Worm (Caenorhabditis elegans) whole organism, mixed stage, embryonic: ENCODE results near the gene idpp-12.

Experiments
- ces-1 ChIP-seq: fragments of 150-350 bp; optimal IDR thresholded peaks from 2 replicates; lab custom pipeline; 2014; ENCODE audit warnings: missing biosample characterization, missing genetic modification reagents, missing genetic modification characterization
- elt-1 ChIP-seq: sonication (generic microtip); optimal IDR thresholded peaks from 2 replicates; lab custom pipeline; 2017; ENCODE audit warnings: missing genetic modification characterization, mild to moderate bottlenecking, missing compliant biosample characterization, antibody characterized with exemption, moderate library complexity, borderline replicate concordance; ENCODE audit not compliant: insufficient read depth
- nhr-28 ChIP-seq: fragments of 150-350 bp; optimal IDR thresholded peaks from 2 replicates; lab custom pipeline; 2014; ENCODE audit warnings: missing biosample characterization, missing genetic modification characterization
- sem-2 ChIP-seq: fragments of 200-800 bp; sonication (Bioruptor generic); optimal IDR thresholded peaks from 2 replicates; lab custom pipeline; 2018; ENCODE audit warnings: mild to moderate bottlenecking, missing genetic modification characterization, missing compliant biosample characterization
- snpc-4 ChIP-seq: fragments of 150-350 bp; optimal IDR thresholded peaks from 2 replicates; lab custom pipeline; 2014; ENCODE audit warnings: missing biosample characterization, missing genetic modification characterization
- unc-39 ChIP-seq: fragments of 150-350 bp; optimal IDR thresholded peaks from 2 replicates; lab custom pipeline; 2014; ENCODE audit warnings: missing biosample characterization, missing genetic modification characterization

ce11 chrIV:3349977-3350580 lies 46.3 kb downstream of the idpp-12 start, which contains the start of gene elks-1:
- no peak for TF ChIP-seq elt-1 (tag; lab: Kevin White, UChicago)
- no peak for TF ChIP-seq snpc-4 (tag; lab: Kevin White, UChicago)
- no peak for TF ChIP-seq unc-39 (tag; lab: Kevin White, UChicago)
- no peak for TF ChIP-seq nhr-28 (tag; lab: Kevin White, UChicago)
- TF ChIP-seq sem-2, result no peak
- peak; percentile 66 for TF ChIP-seq ces-1 (GFP tag; lab: Kevin White, UChicago)
